Fruit fly (Drosophila melanogaster): Measurements from ENCODE around the gene CG14183.

Gene CG14183

DNA sequence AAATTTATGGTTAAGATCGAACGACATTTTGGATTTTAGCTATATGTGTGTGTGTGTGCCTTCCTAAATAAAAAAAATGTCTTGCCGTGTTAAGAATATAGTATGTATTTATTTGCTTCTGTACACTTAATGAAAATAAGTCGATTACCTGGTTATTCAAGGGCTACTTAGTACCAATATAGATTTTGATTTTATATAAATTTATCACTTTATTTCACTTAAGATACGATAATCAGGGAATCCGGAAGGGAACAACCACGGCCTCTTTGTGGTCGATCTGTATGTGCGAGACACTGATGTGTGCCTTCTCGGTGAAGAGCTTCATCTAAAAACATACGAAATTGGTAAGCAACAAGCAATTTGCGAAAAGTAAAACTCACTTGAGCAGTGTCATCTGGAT, at the start of gene CG14183:
Gene CG14183, minus strand, starts transcription at position 101 of the 400 bp plus-strand sequence.
- no peak for TF ChIP-seq jim (GFP tag; optimal IDR thresholded peaks at IDR 0.05)
- no peak for TF ChIP-seq OdsH (GFP tag; optimal IDR thresholded peaks at IDR 0.05)
- TF ChIP-seq dmrt93B (GFP tag; optimal IDR thresholded peaks at IDR 0.05) = no peak
- no peak for TF ChIP-seq HLH106 (tag; optimal IDR thresholded peaks at IDR 0.05)
- TF ChIP-seq lola (GFP tag; optimal IDR thresholded peaks at IDR 0.05) = no peak
- TF ChIP-seq N (GFP tag; optimal IDR thresholded peaks at IDR 0.05) = no peak
- no peak for TF ChIP-seq Rel (GFP tag; optimal IDR thresholded peaks at IDR 0.05)
- TF ChIP-seq Rel (tag; optimal IDR thresholded peaks at IDR 0.05) = no peak
- TF ChIP-seq Sp1 (GFP tag; optimal IDR thresholded peaks at IDR 0.05) = no peak
- TF ChIP-seq Myc (optimal IDR thresholded peaks at IDR 0.05) = no peak
- no peak for TF ChIP-seq h (GFP tag; optimal IDR thresholded peaks at IDR 0.05)
- no peak for TF ChIP-seq GATAd (GFP tag; optimal IDR thresholded peaks at IDR 0.05)
- no peak for TF ChIP-seq br (GFP tag; optimal IDR thresholded peaks at IDR 0.05)
- TF ChIP-seq Vsx2 (GFP tag; optimal IDR thresholded peaks at IDR 0.05; ENCODE audit: partially characterized antibody) = no peak
- no peak for TF ChIP-seq brk (GFP tag; optimal IDR thresholded peaks at IDR 0.05)
- no peak for TF ChIP-seq foxo (GFP tag; optimal IDR thresholded peaks at IDR 0.05)
- no peak for TF ChIP-seq sage (GFP tag; optimal IDR thresholded peaks at IDR 0.05)
- no peak for TF ChIP-seq pan (optimal IDR thresholded peaks at IDR 0.05)
- TF ChIP-seq psq (GFP tag; optimal IDR thresholded peaks at IDR 0.05) = no peak

- TF ChIP-seq Dfd (GFP tag; optimal IDR thresholded peaks at IDR 0.05) (no peak), dmrt93B (GFP tag; optimal IDR thresholded peaks at IDR 0.05) (no peak), Sp1 (GFP tag; optimal IDR thresholded peaks at IDR 0.05) (no peak)
Measured at dm6 chr3L:20062546-20062945, 34.9 kb upstream of the CG14183 start.

DNA sequence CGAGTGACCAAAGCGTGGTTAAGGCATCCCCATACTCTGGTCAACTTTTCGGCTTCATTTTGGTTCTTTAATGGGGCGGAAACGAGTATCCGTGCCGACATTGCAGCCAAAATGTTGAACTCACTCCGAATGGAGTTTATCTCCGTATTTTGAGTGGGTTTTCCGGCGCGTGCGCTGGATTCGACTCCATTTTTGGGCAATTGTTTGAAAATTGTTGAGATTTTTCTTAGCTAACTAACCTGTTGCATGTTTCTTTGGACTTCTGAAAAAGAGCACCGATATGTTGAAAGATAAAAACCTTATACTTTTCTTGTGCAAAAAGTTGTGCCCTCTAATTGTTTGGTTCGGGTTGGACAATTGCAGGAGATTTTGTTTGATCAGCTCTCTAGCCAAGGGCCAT, 9.0 kb upstream of the CG14183 start:
- TF ChIP-seq lola (GFP tag; optimal IDR thresholded peaks at IDR 0.05) = no peak
- TF ChIP-seq Vsx2 (GFP tag; optimal IDR thresholded peaks at IDR 0.05; ENCODE audit: partially characterized antibody) = peak; percentile 6

DNA sequence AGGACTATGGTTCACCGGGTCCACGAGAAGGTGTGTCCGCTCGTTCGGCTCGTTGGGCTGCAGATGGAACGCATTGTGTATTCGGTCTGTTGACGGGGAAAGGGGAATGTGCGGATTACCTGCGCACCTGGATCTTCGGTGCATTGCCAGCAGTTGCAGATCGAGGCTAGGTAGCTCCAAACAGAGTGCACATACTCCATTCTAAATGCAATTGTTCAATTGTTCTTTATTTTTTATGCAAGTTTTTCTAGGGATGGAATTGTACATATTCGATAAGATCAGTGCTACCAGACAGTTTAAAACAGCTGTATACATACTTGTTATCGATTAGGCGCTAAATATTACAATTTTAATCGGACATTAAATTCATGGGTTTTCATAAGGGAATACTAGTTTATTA, 1.1 kb upstream of the CG14183 start, which contains the start of gene Lamtor1:
Gene Lamtor1, minus strand, starts transcription at position 268 of the 400 bp plus-strand sequence.
- TF ChIP-seq tai (GFP tag; optimal IDR thresholded peaks at IDR 0.05) (no peak), fru (GFP tag; optimal IDR thresholded peaks at IDR 0.05) (no peak), CrebA (GFP tag; optimal IDR thresholded peaks at IDR 0.05; ENCODE audit: borderline replicate concordance) (no peak), Dif (GFP tag; optimal IDR thresholded peaks at IDR 0.05; ENCODE audit: partially characterized antibody) (no peak), Vsx2 (GFP tag; optimal IDR thresholded peaks at IDR 0.05; ENCODE audit: partially characterized antibody) (no peak), CG9705 (GFP tag; optimal IDR thresholded peaks at IDR 0.05) (no peak), Mio (GFP tag; optimal IDR thresholded peaks at IDR 0.05) (no peak), h (GFP tag; optimal IDR thresholded peaks at IDR 0.05) (no peak), Abd-B (GFP tag; optimal IDR thresholded peaks at IDR 0.05) (no peak), Myc (optimal IDR thresholded peaks at IDR 0.05) (no peak), psq (GFP tag; optimal IDR thresholded peaks at IDR 0.05) (no peak), Hr78 (GFP tag; optimal IDR thresholded peaks at IDR 0.05) (no peak)

DNA sequence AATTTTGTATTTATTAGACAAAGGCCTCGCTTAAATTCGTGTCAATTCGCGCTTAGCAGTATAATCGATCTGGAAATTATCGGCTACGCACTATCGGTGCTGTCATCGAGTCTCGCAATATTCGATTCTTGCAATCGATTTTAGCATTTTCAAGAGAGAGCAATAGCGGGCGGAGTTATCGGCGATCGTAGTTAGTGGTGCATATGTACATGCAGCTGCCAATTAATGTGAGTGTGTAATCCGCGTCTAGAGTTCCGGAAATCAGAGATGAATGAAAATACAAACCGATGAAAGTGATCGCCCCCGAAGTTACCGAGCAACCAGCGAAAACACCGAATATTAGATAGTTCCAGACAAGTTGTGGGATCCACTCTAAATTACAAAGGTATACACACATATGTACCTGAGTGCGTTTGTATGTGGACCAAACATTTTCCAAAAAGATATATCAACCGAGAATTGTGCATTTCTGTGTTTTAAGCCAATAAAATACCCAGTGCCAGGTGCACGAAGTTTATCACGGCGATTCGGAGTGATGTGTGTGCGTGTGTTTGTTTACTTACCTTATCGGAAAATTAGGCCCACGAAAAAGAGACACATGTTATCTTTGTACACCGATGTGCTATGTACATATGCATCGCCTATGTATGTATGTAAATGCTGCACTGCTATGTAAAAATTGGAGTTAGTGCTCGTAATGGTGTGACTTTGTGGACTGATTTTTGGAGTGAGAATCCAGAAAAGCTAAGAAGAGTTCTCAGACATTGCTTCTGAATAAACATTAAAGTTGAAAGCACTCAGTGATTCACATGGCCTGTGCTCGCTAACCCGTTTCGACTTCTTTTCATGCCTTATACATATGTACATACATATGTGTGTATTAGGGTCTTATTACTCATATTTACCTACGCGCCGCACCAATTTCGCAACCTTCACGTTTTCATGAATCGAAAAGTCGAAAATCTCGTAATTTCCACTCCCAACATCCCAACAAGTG, 21.1 kb downstream of the CG14183 start:
- TF ChIP-seq Rel (GFP tag; optimal IDR thresholded peaks at IDR 0.05) (no peak), Rel (tag; optimal IDR thresholded peaks at IDR 0.05) (peak; percentile 77), CG32264 (GFP tag; optimal IDR thresholded peaks at IDR 0.05) (no peak), Mio (GFP tag; optimal IDR thresholded peaks at IDR 0.05) (no peak), usp (GFP tag; optimal IDR thresholded peaks at IDR 0.05) (no peak), Abd-B (GFP tag; optimal IDR thresholded peaks at IDR 0.05) (no peak), HLH106 (tag; optimal IDR thresholded peaks at IDR 0.05) (no peak), dsf (GFP tag; optimal IDR thresholded peaks at IDR 0.05; ENCODE audit: borderline replicate concordance) (no peak), rgr (GFP tag; optimal IDR thresholded peaks at IDR 0.05) (no peak), dmrt93B (GFP tag; optimal IDR thresholded peaks at IDR 0.05) (no peak), brk (GFP tag; optimal IDR thresholded peaks at IDR 0.05) (no peak), Hr78 (GFP tag; optimal IDR thresholded peaks at IDR 0.05) (no peak), CrebA (GFP tag; optimal IDR thresholded peaks at IDR 0.05; ENCODE audit: borderline replicate concordance) (no peak), tai (GFP tag; optimal IDR thresholded peaks at IDR 0.05) (peak; percentile 34)
